Fruit fly (Drosophila melanogaster) whole organism, embryonic: ENCODE results near the gene CRIF.

Source experiments
- Adf1 ChIP-seq: fragments of 200-800 bp; sonication (Bioruptor generic); IDR thresholded peaks from 2 replicates; pipeline ENCODE4 v1.3.6; 2022; ENCODE audit warnings: missing biosample characterization, missing genetic modification characterization
- ewg ChIP-seq: fragments of 200-800 bp; sonication (Bioruptor generic); optimal IDR thresholded peaks from 3 replicates; lab custom pipeline; 2017; ENCODE audit warnings: mild to moderate bottlenecking, missing biosample characterization, missing genetic modification reagents, missing genetic modification characterization
- lilli ChIP-seq: fragments of 200-800 bp; sonication (Bioruptor generic); optimal IDR thresholded peaks from 3 replicates; lab custom pipeline; 2016; ENCODE audit warnings: missing biosample characterization, missing genetic modification characterization

- TF ChIP-seq Adf1 (GFP tag; lab: Robert Waterston, UW) (no peak), ewg (GFP tag; lab: Kevin White, UChicago) (no peak), lilli (GFP tag; lab: Kevin White, UChicago) (no peak)
These were observed 35.3 kb downstream of the CRIF start, which contains the start of gene Mkrn1 for dm6 chr3L:21533270-21533948.
